Fruit fly (Drosophila melanogaster) whole organism, embryonic: ENCODE measurements around the gene RpS17.
A peak's percentile ranks its signal among the peaks of the same experiment; 100 is the strongest.

Source experiments
- Ada2b ChIP-seq: fragments of 200-800 bp; sonication (Bioruptor generic); IDR thresholded peaks from 2 replicates; pipeline ENCODE4 v1.3.6; 2022; ENCODE audit warnings: missing biosample characterization, missing genetic modification characterization
- CG10274 ChIP-seq: fragments of 200-800 bp; sonication (Bioruptor generic); optimal IDR thresholded peaks from 3 replicates; lab custom pipeline; 2017; ENCODE audit warnings: missing biosample characterization, mild to moderate bottlenecking, missing genetic modification characterization
- CG11085 ChIP-seq: fragments of 200-800 bp; sonication (Bioruptor generic); IDR thresholded peaks from 2 replicates; pipeline ENCODE4 v1.3.6; 2022; ENCODE audit warnings: missing biosample characterization, missing genetic modification characterization
- CG12942 ChIP-seq: fragments of 200-800 bp; sonication (Bioruptor generic); optimal IDR thresholded peaks from 3 replicates; lab custom pipeline; 2016; ENCODE audit warnings: missing biosample characterization, missing genetic modification characterization
- CG14014 ChIP-seq: fragments of 200-800 bp; sonication (Bioruptor generic); IDR thresholded peaks from 2 replicates; pipeline ENCODE4 v1.3.6; 2022; ENCODE audit warnings: missing biosample characterization, missing genetic modification characterization
- CG1602 ChIP-seq: fragments of 200-800 bp; sonication (Bioruptor generic); optimal IDR thresholded peaks from 3 replicates; lab custom pipeline; 2016; ENCODE audit warnings: missing biosample characterization, missing genetic modification characterization
- CG1603 ChIP-seq: fragments of 200-800 bp; sonication (Bioruptor generic); optimal IDR thresholded peaks from 2 replicates; lab custom pipeline; 2019; ENCODE audit warnings: missing biosample characterization, mild to moderate bottlenecking, missing genetic modification characterization, moderate library complexity
- CG16863 ChIP-seq: fragments of 200-800 bp; sonication (Bioruptor generic); optimal IDR thresholded peaks from 3 replicates; lab custom pipeline; 2016; ENCODE audit warnings: missing biosample characterization, missing genetic modification characterization
- CG2875 ChIP-seq: fragments of 200-800 bp; sonication (Bioruptor generic); optimal IDR thresholded peaks from 2 replicates; lab custom pipeline; 2017; ENCODE audit warnings: missing biosample characterization, mild to moderate bottlenecking, missing genetic modification characterization, missing genetic modification reagents
- CG2889 ChIP-seq: fragments of 200-800 bp; sonication (Bioruptor generic); IDR thresholded peaks from 3 replicates; pipeline ENCODE4 v1.3.6; 2022; ENCODE audit warnings: missing biosample characterization, missing genetic modification characterization
- CG31224 ChIP-seq: fragments of 200-800 bp; sonication (Bioruptor generic); IDR thresholded peaks from 2 replicates; pipeline ENCODE4 v1.3.6; 2022; ENCODE audit warnings: missing biosample characterization, missing genetic modification characterization
- CG33213 ChIP-seq: fragments of 200-800 bp; sonication (Bioruptor generic); optimal IDR thresholded peaks from 3 replicates; lab custom pipeline; 2016; ENCODE audit warnings: missing biosample characterization, missing genetic modification characterization
- CG3995 ChIP-seq: fragments of 200-800 bp; sonication (Bioruptor generic); optimal IDR thresholded peaks from 3 replicates; lab custom pipeline; 2016; ENCODE audit warnings: missing biosample characterization, missing genetic modification characterization
- CG4854 ChIP-seq: fragments of 200-800 bp; sonication (Bioruptor generic); optimal IDR thresholded peaks from 2 replicates; lab custom pipeline; 2016; ENCODE audit warnings: missing biosample characterization, missing genetic modification characterization, inconsistent platforms
- CG6813 ChIP-seq: fragments of 200-800 bp; sonication (Bioruptor generic); optimal IDR thresholded peaks from 2 replicates; lab custom pipeline; 2017; ENCODE audit warnings: missing biosample characterization, missing genetic modification characterization, mild to moderate bottlenecking, moderate library complexity, missing genetic modification reagents
- CG8944 ChIP-seq: fragments of 200-800 bp; sonication (Bioruptor generic); optimal IDR thresholded peaks from 3 replicates; lab custom pipeline; 2016; ENCODE audit warnings: missing biosample characterization, missing genetic modification characterization
- CG9817 ChIP-seq: fragments of 200-800 bp; sonication (Bioruptor generic); optimal IDR thresholded peaks from 2 replicates; lab custom pipeline; 2018; ENCODE audit warnings: missing biosample characterization, mild to moderate bottlenecking, missing genetic modification characterization, moderate library complexity
- Chrac-16 ChIP-seq: fragments of 200-800 bp; sonication (Bioruptor generic); optimal IDR thresholded peaks from 3 replicates; lab custom pipeline; 2016; ENCODE audit warnings: missing biosample characterization, missing genetic modification characterization
- CkIIα-i1 ChIP-seq: fragments of 200-800 bp; sonication (Bioruptor generic); IDR thresholded peaks from 2 replicates; pipeline ENCODE4 v1.3.6; 2022; ENCODE audit warnings: missing biosample characterization, missing genetic modification characterization
- CoRest ChIP-seq: fragments of 200-800 bp; sonication (Bioruptor generic); optimal IDR thresholded peaks from 3 replicates; lab custom pipeline; 2018; ENCODE audit warnings: missing biosample characterization, mild to moderate bottlenecking, missing genetic modification characterization, moderate library complexity
- Dad ChIP-seq: fragments of 200-800 bp; sonication (Bioruptor generic); optimal IDR thresholded peaks from 3 replicates; lab custom pipeline; 2016; ENCODE audit warnings: missing biosample characterization, missing genetic modification characterization
- Dbx ChIP-seq: fragments of 200-800 bp; sonication (Bioruptor generic); IDR thresholded peaks from 3 replicates; pipeline ENCODE4 v1.3.6; 2022; ENCODE audit warnings: missing biosample characterization, missing genetic modification characterization
- Dip2 ChIP-seq: fragments of 200-800 bp; sonication (Bioruptor generic); IDR thresholded peaks from 2 replicates; pipeline ENCODE4 v1.3.6; 2022; ENCODE audit warnings: missing biosample characterization, missing genetic modification characterization
- Dip3 ChIP-seq: fragments of 200-800 bp; sonication (Bioruptor generic); optimal IDR thresholded peaks from 3 replicates; lab custom pipeline; 2016; ENCODE audit warnings: missing biosample characterization, missing genetic modification characterization
- Doc2 ChIP-seq: fragments of 200-800 bp; sonication (Bioruptor generic); IDR thresholded peaks from 2 replicates; pipeline ENCODE4 v1.3.6; 2022; ENCODE audit warnings: missing biosample characterization, missing genetic modification characterization
- Fer3 ChIP-seq: fragments of 200-800 bp; sonication (Bioruptor generic); optimal IDR thresholded peaks from 2 replicates; lab custom pipeline; 2018; ENCODE audit warnings: missing biosample characterization, mild to moderate bottlenecking, missing genetic modification characterization, moderate library complexity
- Hr51 ChIP-seq, 2 experiments: fragments of 200-800 bp; sonication (Bioruptor generic); optimal IDR thresholded peaks; 2 replicates in 1 of 2; 3 replicates in 1 of 2; lab custom pipeline; 2016 to 2018; ENCODE audit warnings: missing biosample characterization in 2 of 2, missing genetic modification characterization in 2 of 2, mild to moderate bottlenecking in 1 of 2, moderate library complexity in 1 of 2
- Med ChIP-seq: fragments of 200-800 bp; sonication (Bioruptor generic); peaks from one replicate; lab custom pipeline; 2016; ENCODE audit warnings: missing biosample characterization, missing genetic modification characterization, mild to moderate bottlenecking, inconsistent platforms, moderate library complexity
- Ptx1 ChIP-seq: fragments of 200-800 bp; sonication (Bioruptor generic); IDR thresholded peaks from 2 replicates; pipeline ENCODE4 v1.3.6; 2022; ENCODE audit warnings: missing biosample characterization, missing genetic modification characterization
- Side ChIP-seq: fragments of 200-800 bp; sonication (Bioruptor generic); optimal IDR thresholded peaks from 2 replicates; lab custom pipeline; 2016; ENCODE audit warnings: missing biosample characterization, missing genetic modification characterization
- TFAM ChIP-seq: fragments of 200-800 bp; sonication (Bioruptor generic); optimal IDR thresholded peaks from 2 replicates; lab custom pipeline; 2017; ENCODE audit warnings: missing biosample characterization, missing genetic modification characterization, inconsistent platforms
- bab2 ChIP-seq: fragments of 200-800 bp; sonication (Bioruptor generic); optimal IDR thresholded peaks from 2 replicates; lab custom pipeline; 2016; ENCODE audit warnings: missing biosample characterization, missing genetic modification characterization
- cwo ChIP-seq: fragments of 200-800 bp; sonication (Bioruptor generic); optimal IDR thresholded peaks from 3 replicates; lab custom pipeline; 2017; ENCODE audit warnings: missing biosample characterization, missing genetic modification characterization, mild to moderate bottlenecking, moderate library complexity, missing genetic modification reagents
- disco-r ChIP-seq: fragments of 200-800 bp; sonication (Bioruptor generic); optimal IDR thresholded peaks from 2 replicates; lab custom pipeline; 2016; ENCODE audit warnings: missing biosample characterization, missing genetic modification characterization
- fd64A ChIP-seq: fragments of 200-800 bp; sonication (Bioruptor generic); optimal IDR thresholded peaks from 3 replicates; lab custom pipeline; 2018; ENCODE audit warnings: missing biosample characterization, mild to moderate bottlenecking, missing genetic modification characterization
- jigr1 ChIP-seq: fragments of 200-800 bp; sonication (Bioruptor generic); IDR thresholded peaks from 3 replicates; pipeline ENCODE4 v1.3.6; 2022; ENCODE audit warnings: missing biosample characterization, missing genetic modification characterization
- klu ChIP-seq: fragments of 200-800 bp; sonication (Bioruptor generic); IDR thresholded peaks from 2 replicates; pipeline ENCODE4 v1.3.6; 2022; ENCODE audit warnings: missing biosample characterization, missing genetic modification characterization
- knrl ChIP-seq: fragments of 200-800 bp; sonication (Bioruptor generic); IDR thresholded peaks from 3 replicates; pipeline ENCODE4 v1.3.6; 2022; ENCODE audit warnings: missing biosample characterization, missing genetic modification characterization; ENCODE audit not compliant: partially characterized antibody
- lab ChIP-seq: fragments of 200-800 bp; sonication (Bioruptor generic); optimal IDR thresholded peaks from 3 replicates; lab custom pipeline; 2017; ENCODE audit warnings: missing biosample characterization, missing genetic modification characterization, mild to moderate bottlenecking, moderate library complexity, missing genetic modification reagents
- lmd ChIP-seq: fragments of 200-800 bp; sonication (Bioruptor generic); IDR thresholded peaks from 2 replicates; pipeline ENCODE4 v1.3.6; 2022; ENCODE audit warnings: missing biosample characterization, missing genetic modification characterization
- org-1 ChIP-seq: fragments of 200-800 bp; sonication (Bioruptor generic); optimal IDR thresholded peaks from 2 replicates; lab custom pipeline; 2017; ENCODE audit warnings: missing biosample characterization, missing genetic modification characterization
- pb ChIP-seq: fragments of 200-800 bp; sonication (Bioruptor generic); optimal IDR thresholded peaks from 3 replicates; lab custom pipeline; 2016; ENCODE audit warnings: missing biosample characterization, missing genetic modification characterization
- ranshi ChIP-seq: fragments of 200-800 bp; sonication (Bioruptor generic); IDR thresholded peaks from 2 replicates; pipeline ENCODE4 v1.3.6; 2022; ENCODE audit warnings: missing biosample characterization, missing genetic modification characterization
- run ChIP-seq: fragments of 200-800 bp; sonication (Bioruptor generic); optimal IDR thresholded peaks from 3 replicates; lab custom pipeline; 2018; ENCODE audit warnings: missing biosample characterization, mild to moderate bottlenecking, missing genetic modification characterization
- sna ChIP-seq: fragments of 200-800 bp; sonication (Bioruptor generic); IDR thresholded peaks from 2 replicates; pipeline ENCODE4 v1.3.6; 2022; ENCODE audit warnings: missing biosample characterization, missing genetic modification characterization; ENCODE audit not compliant: partially characterized antibody
- sob ChIP-seq: fragments of 200-800 bp; sonication (Bioruptor generic); IDR thresholded peaks from 2 replicates; pipeline ENCODE4 v1.3.6; 2022; ENCODE audit warnings: missing biosample characterization, missing genetic modification characterization
- ttk ChIP-seq: fragments of 200-800 bp; sonication (Bioruptor generic); IDR thresholded peaks from 2 replicates; pipeline ENCODE4 v2.1.2; 2022; ENCODE audit warnings: missing biosample characterization, missing genetic modification characterization
- unpg ChIP-seq: fragments of 200-800 bp; sonication (Bioruptor generic); optimal IDR thresholded peaks from 3 replicates; lab custom pipeline; 2018; ENCODE audit warnings: missing biosample characterization, mild to moderate bottlenecking, missing genetic modification characterization, moderate library complexity
- wdn ChIP-seq: fragments of 200-800 bp; sonication (Bioruptor generic); IDR thresholded peaks from 2 replicates; pipeline ENCODE4 v1.3.6; 2022; ENCODE audit warnings: missing biosample characterization, missing genetic modification characterization
- zen ChIP-seq: fragments of 200-800 bp; sonication (Bioruptor generic); optimal IDR thresholded peaks from 3 replicates; lab custom pipeline; 2018; ENCODE audit warnings: missing biosample characterization, mild to moderate bottlenecking, missing genetic modification characterization, moderate library complexity
- zf30C ChIP-seq: fragments of 200-800 bp; sonication (Bioruptor generic); optimal IDR thresholded peaks from 3 replicates; lab custom pipeline; 2018; ENCODE audit warnings: missing biosample characterization, mild to moderate bottlenecking, missing genetic modification characterization

Gene RpS17

dm6 chr3L:9397156-9397555 is 32.5 kb downstream of the RpS17 start (continued):
- TF ChIP-seq CG33213 (GFP tag; lab: Kevin White, UChicago): peak; percentile 75
- TF ChIP-seq org-1 (GFP tag; lab: Kevin White, UChicago): peak; percentile 80
- TF ChIP-seq Dip3: no peak
- TF ChIP-seq CG2889 (GFP tag; lab: Robert Waterston, UW): no peak
- TF ChIP-seq CG9817 (tag; lab: Kevin White, UChicago): peak; percentile 35
- peak; percentile 26 for TF ChIP-seq CoRest (tag; lab: Kevin White, UChicago)
- no peak for TF ChIP-seq klu
- no peak for TF ChIP-seq Doc2 (GFP tag; lab: Robert Waterston, UW)
- peak; percentile 82 for TF ChIP-seq fd64A (GFP tag; lab: Kevin White, UChicago)
- no peak for TF ChIP-seq Chrac-16 (GFP tag; lab: Kevin White, UChicago)
- TF ChIP-seq Med (GFP tag; lab: Kevin White, UChicago): peak; percentile 92
- peak; percentile 26; the same call in 1 of the 2 replicates for TF ChIP-seq Ptx1 (GFP tag; lab: Robert Waterston, UW)
- peak; percentile 44 for TF ChIP-seq bab2 (GFP tag; lab: Kevin White, UChicago)
- peak; percentile 6 for TF ChIP-seq CG2875
- no peak for TF ChIP-seq zf30C (GFP tag; lab: Kevin White, UChicago)
- TF ChIP-seq wdn (GFP tag; lab: Robert Waterston, UW): 0 out of 2 replicates have a peak, but pooled peaks have one; percentile 28
- no peak for TF ChIP-seq CkIIα-i1 (GFP tag; lab: Robert Waterston, UW)
- TF ChIP-seq TFAM: peak; percentile 33
- TF ChIP-seq disco-r (GFP tag; lab: Kevin White, UChicago): no peak
- TF ChIP-seq CG4854: peak; percentile 66
- no peak for TF ChIP-seq CG1603 (tag; lab: Kevin White, UChicago)
- no peak for TF ChIP-seq Dip2 (GFP tag; lab: Robert Waterston, UW)
- peak; percentile 45 for TF ChIP-seq unpg (GFP tag; lab: Kevin White, UChicago)
- TF ChIP-seq CG10274 (GFP tag; lab: Kevin White, UChicago): peak; percentile 68
- peak; percentile 47 for TF ChIP-seq CG3995 (GFP tag; lab: Kevin White, UChicago)
- no peak for TF ChIP-seq CG1602 (GFP tag; lab: Kevin White, UChicago)
- TF ChIP-seq Dbx (GFP tag; lab: Robert Waterston, UW): peak; percentile 83; the same call in 2 of the 3 replicates
- TF ChIP-seq Fer3 (tag; lab: Kevin White, UChicago): peak; percentile 84
- no peak for TF ChIP-seq knrl (GFP tag; lab: Robert Waterston, UW)
- peak; percentile 97 for TF ChIP-seq lab (GFP tag; lab: Kevin White, UChicago)
- peak; percentile 84 for TF ChIP-seq cwo (GFP tag; lab: Kevin White, UChicago)
- TF ChIP-seq lmd (GFP tag; lab: Robert Waterston, UW): no peak
- no peak; the same call in 1 of the 2 replicates for TF ChIP-seq CG14014 (GFP tag; lab: Robert Waterston, UW)
- peak; percentile 59 for TF ChIP-seq Dad (GFP tag; lab: Kevin White, UChicago)
- peak; percentile 24; the same call in 1 of the 2 replicates for TF ChIP-seq Ada2b (GFP tag; lab: Robert Waterston, UW)
- no peak for TF ChIP-seq CG8944 (GFP tag; lab: Kevin White, UChicago)
- TF ChIP-seq CG6813 (GFP tag; lab: Kevin White, UChicago): peak; percentile 90
- peak; percentile 76 for TF ChIP-seq sob
- no peak for TF ChIP-seq run (tag; lab: Kevin White, UChicago)
- TF ChIP-seq jigr1 (GFP tag; lab: Robert Waterston, UW): no peak
- TF ChIP-seq ranshi (GFP tag; lab: Robert Waterston, UW): peak; percentile 51; the same call in 1 of the 2 replicates
- no peak for TF ChIP-seq sna
- TF ChIP-seq Hr51 (GFP tag; optimal IDR thresholded peaks at IDR 0.05; lab: Kevin White, UChicago): peak in 1 of 2 experiments; percentile 30
- TF ChIP-seq ttk (GFP tag; lab: Robert Waterston, UW): no peak
- TF ChIP-seq pb (GFP tag; lab: Kevin White, UChicago): no peak
- TF ChIP-seq CG11085 (GFP tag; lab: Robert Waterston, UW): no peak
- no peak for TF ChIP-seq CG31224
- TF ChIP-seq zen (tag; lab: Kevin White, UChicago): no peak
- no peak for TF ChIP-seq CG16863 (GFP tag; lab: Kevin White, UChicago)
- peak; percentile 86 for TF ChIP-seq Side (GFP tag; lab: Kevin White, UChicago)
- TF ChIP-seq CG12942 (GFP tag; lab: Kevin White, UChicago): peak; percentile 16
